Worm (Caenorhabditis elegans): Measurements from ENCODE around the gene F08G2.8.
A peak's percentile ranks its signal among the peaks of the same experiment; 100 is the strongest.

F08G2.8 gene

DNA sequence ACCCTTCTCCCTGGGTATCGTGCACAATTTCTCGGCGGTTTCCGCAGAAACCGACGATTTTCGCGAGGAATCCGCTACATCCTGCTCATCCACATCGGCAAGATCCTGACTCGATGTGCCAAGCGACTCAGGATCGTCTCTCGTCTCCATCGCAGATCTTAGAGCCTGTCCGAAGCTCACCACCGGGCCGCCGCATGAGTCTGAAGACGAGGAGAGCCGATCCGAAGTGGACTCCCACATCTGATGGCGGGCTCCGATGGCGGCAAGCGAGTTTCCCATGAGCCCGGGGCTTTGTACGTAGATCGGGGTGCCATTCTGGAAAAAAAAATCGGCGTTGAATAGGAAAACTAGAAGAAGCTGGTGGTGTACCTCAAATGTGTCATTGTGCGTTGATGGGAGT, 6.2 kb downstream of the F08G2.8 start:
- TF ChIP-seq lin-54 (GFP tag; optimal IDR thresholded peaks at IDR 0.05) (no peak), dox-1 (GFP tag; IDR thresholded peaks at IDR 0.05) (peak; percentile 37; the same call in 1 of the 2 replicates), zfh-2 (GFP tag; conservative IDR thresholded peaks at IDR 0.05) (peak; percentile 89), ceh-91 (GFP tag; IDR thresholded peaks at IDR 0.05) (no peak), lin-26 (GFP tag; IDR thresholded peaks at IDR 0.05) (0 out of 2 replicates have a peak, but pooled peaks have one; percentile 29), hlh-12 (tag; optimal IDR thresholded peaks at IDR 0.05) (no peak), let-607 (tag; optimal IDR thresholded peaks at IDR 0.05) (no peak), sea-2 (GFP tag; IDR thresholded peaks at IDR 0.05) (no peak), egrh-3 (GFP tag; IDR thresholded peaks at IDR 0.05) (peak; percentile 38; the same call in 1 of the 2 replicates), ZK185.1 (tag; optimal IDR thresholded peaks at IDR 0.05; ENCODE audit: poor library complexity, severe bottlenecking) (no peak)

DNA sequence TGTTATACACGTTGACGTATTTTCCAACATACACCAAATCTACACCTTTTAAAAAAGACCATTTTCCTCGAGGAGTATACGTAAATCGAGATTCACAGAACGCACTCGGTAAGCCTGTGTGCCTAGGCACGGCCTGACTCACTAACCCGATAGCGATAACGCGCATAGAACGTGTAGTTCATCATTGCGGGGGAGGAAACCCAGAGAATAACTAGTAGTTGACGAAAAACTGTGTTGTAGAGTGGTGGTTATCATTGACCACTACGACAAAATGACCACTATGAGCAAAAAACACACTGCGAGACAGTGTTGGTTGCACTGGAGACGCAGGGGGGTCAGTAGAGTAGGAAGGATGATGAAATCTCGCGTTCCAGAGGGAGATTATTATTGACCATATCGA, 7.7 kb downstream of the F08G2.8 start:
- no peak for TF ChIP-seq egl-18 (GFP tag; IDR thresholded peaks at IDR 0.05)
- peak; percentile 6; the same call in 1 of the 2 replicates for TF ChIP-seq hmg-1.2 (GFP tag; IDR thresholded peaks at IDR 0.05)
- TF ChIP-seq mes-4 (tag; optimal IDR thresholded peaks at IDR 0.05), result no peak
- no peak for TF ChIP-seq T26A5.8 (tag; optimal IDR thresholded peaks at IDR 0.05)
- no peak for TF ChIP-seq cebp-1 (GFP tag; IDR thresholded peaks at IDR 0.05)
- peak; percentile 39 for TF ChIP-seq cebp-1 (tag; optimal IDR thresholded peaks at IDR 0.05)
- TF ChIP-seq nhr-80 (tag; optimal IDR thresholded peaks at IDR 0.05), result peak; percentile 23
- TF ChIP-seq ceh-91 (GFP tag; IDR thresholded peaks at IDR 0.05), result 0 out of 2 replicates have a peak, but pooled peaks have one; percentile 14
- TF ChIP-seq egrh-3 (GFP tag; IDR thresholded peaks at IDR 0.05), result no peak

DNA sequence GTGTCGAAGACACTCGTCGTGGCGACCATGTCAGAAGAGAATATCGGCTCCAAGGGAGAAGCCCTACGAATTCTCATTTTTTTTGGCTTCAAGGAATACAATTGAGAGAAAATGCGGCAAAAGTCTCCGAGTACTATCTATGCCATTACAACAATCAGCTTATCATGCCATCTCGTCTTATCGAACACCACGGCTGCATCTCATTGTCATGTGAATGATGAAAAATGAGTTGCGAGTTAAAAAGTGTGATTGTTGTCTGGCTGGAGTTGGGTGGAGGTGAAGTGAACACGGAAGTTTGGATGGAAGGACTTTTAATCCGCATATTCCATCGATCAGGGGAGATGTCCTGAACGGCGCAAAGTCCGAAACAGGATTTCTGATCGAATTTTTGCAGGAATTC, 8.8 kb downstream of the F08G2.8 start:
- TF ChIP-seq ztf-28 (GFP tag; IDR thresholded peaks at IDR 0.05) (no peak), nhr-80 (tag; optimal IDR thresholded peaks at IDR 0.05) (peak; percentile 84), B0261.1 (tag; optimal IDR thresholded peaks at IDR 0.05) (no peak), cebp-1 (GFP tag; IDR thresholded peaks at IDR 0.05) (no peak), cebp-1 (tag; optimal IDR thresholded peaks at IDR 0.05) (peak; percentile 9)

DNA sequence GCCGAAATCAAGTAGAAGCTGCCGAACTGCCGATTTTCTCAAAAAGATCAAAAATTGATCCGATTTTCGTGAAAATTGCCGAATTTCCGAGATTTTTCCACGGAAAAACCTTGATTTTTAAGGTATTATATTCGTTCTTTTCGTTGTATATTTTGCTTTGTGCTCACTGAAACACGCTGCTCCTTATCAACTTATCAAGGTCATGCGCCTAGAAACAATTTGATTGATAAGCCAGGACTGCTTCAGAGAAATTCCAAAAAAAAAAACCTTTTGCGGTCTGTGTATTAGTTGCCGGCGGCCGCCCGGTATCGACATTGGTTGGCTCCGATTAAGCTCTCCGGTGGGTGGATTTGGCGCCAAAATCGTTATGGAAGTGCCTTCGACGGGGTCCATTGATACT, 10.3 kb downstream of the F08G2.8 start:
- TF ChIP-seq pha-4 (tag; optimal IDR thresholded peaks at IDR 0.05) (no peak), nhr-120 (GFP tag; IDR thresholded peaks at IDR 0.05) (no peak), egrh-3 (GFP tag; IDR thresholded peaks at IDR 0.05) (no peak), nhr-80 (tag; optimal IDR thresholded peaks at IDR 0.05) (peak; percentile 64), Y79H2A.3 (GFP tag; conservative IDR thresholded peaks at IDR 0.05) (no peak)

DNA sequence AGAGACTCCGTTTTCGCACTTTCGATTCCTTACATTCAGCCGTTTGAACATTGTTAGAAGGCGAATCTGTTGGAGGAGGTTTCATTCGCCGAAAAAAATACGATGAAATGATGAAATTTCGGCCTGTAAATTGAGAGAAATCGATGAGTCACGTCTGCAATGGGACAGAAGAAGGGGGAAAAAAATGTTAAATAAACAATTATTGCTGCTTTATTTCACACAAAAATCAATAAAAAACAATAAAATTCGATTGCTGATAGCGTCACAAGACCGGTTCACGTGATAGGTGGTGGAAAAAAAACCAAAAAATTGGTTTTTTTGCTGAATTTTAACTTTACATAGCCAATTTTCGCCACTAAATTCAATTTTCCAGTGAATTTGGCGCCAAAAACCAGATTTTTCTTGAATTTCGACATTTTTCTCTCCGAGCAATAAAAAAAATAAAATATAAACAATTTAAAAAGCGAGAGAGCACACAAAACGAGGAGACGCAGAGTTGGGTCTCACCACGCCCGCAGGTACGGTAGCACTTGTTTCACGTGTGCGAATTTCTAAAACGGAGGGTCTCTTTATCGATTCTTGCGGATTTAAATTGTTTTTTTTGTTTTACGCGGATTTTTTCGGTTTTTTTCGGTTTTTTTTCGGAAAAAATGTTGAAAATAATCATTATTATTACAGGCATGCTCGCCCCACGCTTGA, 20.2 kb downstream of the F08G2.8 start, which contains the start of the genes cup-14 and ndub-8:
Gene cup-14, minus strand, starts transcription at position 51 of the 699 bp plus-strand sequence.
Gene ndub-8, plus strand, starts transcription at position 679 of the 699 bp plus-strand sequence.
- TF ChIP-seq B0336.3 (GFP tag; IDR thresholded peaks at IDR 0.05) (peak; percentile 71), die-1 (tag; optimal IDR thresholded peaks at IDR 0.05) (no peak), atf-7 (tag; optimal IDR thresholded peaks at IDR 0.05) (peak; percentile 25), lin-35 (GFP tag; optimal IDR thresholded peaks at IDR 0.05) (peak in 2 of 3 experiments; percentile 24 to 85), Y56A3A.18 (GFP tag; IDR thresholded peaks at IDR 0.05) (peak; percentile 20; the same call in 1 of the 2 replicates), lir-1 (GFP tag; conservative IDR thresholded peaks at IDR 0.05) (peak; percentile 51), dox-1 (GFP tag; IDR thresholded peaks at IDR 0.05) (no peak; the same call in 1 of the 2 replicates), snpc-4 (GFP tag; optimal IDR thresholded peaks at IDR 0.05) (peak; percentile 63), snpc-4 (tag; optimal IDR thresholded peaks at IDR 0.05) (peak; percentile 39 to 84 (median 78)), athp-1 (tag; optimal IDR thresholded peaks at IDR 0.05) (peak; percentile 84), Y95B8A.8 (GFP tag; IDR thresholded peaks at IDR 0.05) (peak; percentile 87; the same call in 1 of the 2 replicates), pha-4 (tag; optimal IDR thresholded peaks at IDR 0.05) (peak; percentile 75), F33H1.4 (GFP tag; IDR thresholded peaks at IDR 0.05) (peak; percentile 99), T07F8.4 (tag; optimal IDR thresholded peaks at IDR 0.05) (no peak), rcor-1 (GFP tag; IDR thresholded peaks at IDR 0.05) (peak; percentile 89), mel-28 (tag; optimal IDR thresholded peaks at IDR 0.05; ENCODE audit: borderline replicate concordance) (no peak), nfya-1 (tag; optimal IDR thresholded peaks at IDR 0.05; ENCODE audit: borderline replicate concordance, insufficient read depth) (no peak), unc-130 (GFP tag; optimal IDR thresholded peaks at IDR 0.05) (peak; percentile 73), somi-1 (GFP tag; optimal IDR thresholded peaks at IDR 0.05) (no peak), rec-8 (tag; optimal IDR thresholded peaks at IDR 0.05) (no peak)
